Fruit fly (Drosophila melanogaster): ENCODE results near the gene Dnali1.

The Dnali1 gene

dm6 chr3R:11847379-11847778 is 45.7 kb downstream of the Dnali1 start (continued):
- no peak for TF ChIP-seq CG11456 (GFP tag; IDR thresholded peaks at IDR 0.05)
- TF ChIP-seq CG6689 (GFP tag; IDR thresholded peaks at IDR 0.05): no peak
- no peak for TF ChIP-seq ssp (GFP tag; IDR thresholded peaks at IDR 0.05)
- 0 out of 2 replicates have a peak, but pooled peaks have one; percentile 11 for TF ChIP-seq Xrp1 (GFP tag; IDR thresholded peaks at IDR 0.05)
- TF ChIP-seq Hsf (GFP tag; optimal IDR thresholded peaks at IDR 0.05): no peak
- no peak for TF ChIP-seq Max (GFP tag; optimal IDR thresholded peaks at IDR 0.05)
- no peak for TF ChIP-seq dati (GFP tag; IDR thresholded peaks at IDR 0.05)
- TF ChIP-seq emc (GFP tag; optimal IDR thresholded peaks at IDR 0.05): no peak
- no peak for TF ChIP-seq ac (GFP tag; optimal IDR thresholded peaks at IDR 0.05)
- no peak for TF ChIP-seq Deaf1 (tag; optimal IDR thresholded peaks at IDR 0.05)
- TF ChIP-seq CG9817 (tag; optimal IDR thresholded peaks at IDR 0.05): no peak
- TF ChIP-seq rib (GFP tag; IDR thresholded peaks at IDR 0.05): no peak
- no peak for TF ChIP-seq fd3F (GFP tag; optimal IDR thresholded peaks at IDR 0.05)
- TF ChIP-seq CG8478 (optimal IDR thresholded peaks at IDR 0.05): no peak
- peak; percentile 21; the same call in 1 of the 2 replicates for TF ChIP-seq Ptx1 (GFP tag; IDR thresholded peaks at IDR 0.05)
- TF ChIP-seq kni (GFP tag; optimal IDR thresholded peaks at IDR 0.05): no peak
- no peak for TF ChIP-seq Bteb2 (GFP tag; optimal IDR thresholded peaks at IDR 0.05)
- no peak for TF ChIP-seq CG10654 (GFP tag; optimal IDR thresholded peaks at IDR 0.05)
- TF ChIP-seq dpn (GFP tag; optimal IDR thresholded peaks at IDR 0.05): no peak
- TF ChIP-seq lmd (GFP tag; IDR thresholded peaks at IDR 0.05): no peak
- TF ChIP-seq CG30431 (GFP tag; optimal IDR thresholded peaks at IDR 0.05): no peak
- no peak for TF ChIP-seq wek (GFP tag; optimal IDR thresholded peaks at IDR 0.05)
- TF ChIP-seq CG11504 (tag; optimal IDR thresholded peaks at IDR 0.05): peak; percentile 25
- TF ChIP-seq bowl (GFP tag; IDR thresholded peaks at IDR 0.05): no peak
- TF ChIP-seq tx (GFP tag; optimal IDR thresholded peaks at IDR 0.05): no peak
- TF ChIP-seq Sox100B (GFP tag; optimal IDR thresholded peaks at IDR 0.05): no peak

All from whole organism, embryonic.